Fruit fly (Drosophila melanogaster): ENCODE data around the gene CG13038.

DNA sequence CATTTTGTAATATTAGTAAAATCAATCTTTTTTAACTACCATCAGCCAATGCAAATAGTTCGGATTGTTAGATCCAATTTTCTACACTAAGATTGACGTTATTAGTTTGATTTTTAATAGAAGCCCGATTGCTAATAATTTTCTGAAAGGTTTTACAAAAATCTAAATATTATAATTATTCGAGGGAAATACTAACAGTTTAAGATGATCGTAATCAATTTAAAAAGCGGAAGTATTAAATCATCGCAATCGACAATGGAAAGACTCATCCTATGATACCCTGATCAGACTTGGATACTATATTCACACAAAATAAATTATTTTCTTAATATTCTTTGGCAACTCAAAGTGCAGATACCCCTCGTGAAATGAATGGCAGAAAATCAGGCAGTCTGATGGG lies 30.2 kb upstream of the CG13038 start:
- TF ChIP-seq ovo (GFP tag; optimal IDR thresholded peaks at IDR 0.05) = no peak
- no peak for TF ChIP-seq CG1620 (GFP tag; optimal IDR thresholded peaks at IDR 0.05)
- TF ChIP-seq Mnt (GFP tag; optimal IDR thresholded peaks at IDR 0.05) = no peak
- TF ChIP-seq CG7101 (tag; optimal IDR thresholded peaks at IDR 0.05) = no peak
- TF ChIP-seq pad (GFP tag; optimal IDR thresholded peaks at IDR 0.05) = no peak
- TF ChIP-seq kay (GFP tag; ENCODE audit: borderline replicate concordance) = no peak
- no peak for TF ChIP-seq toe (GFP tag; optimal IDR thresholded peaks at IDR 0.05)
- no peak for TF ChIP-seq CG11617 (GFP tag; optimal IDR thresholded peaks at IDR 0.05)
- TF ChIP-seq Clk (GFP tag; optimal IDR thresholded peaks at IDR 0.05) = no peak

Data from whole organism, adult.